Worm (Caenorhabditis elegans) whole organism, L3 larva: ENCODE data around the gene C05D9.4.

Experiments used
- ceh-82 ChIP-seq: fragments of 150-350 bp; optimal IDR thresholded peaks from 2 replicates; lab custom pipeline; 2014; ENCODE audit warnings: missing biosample characterization, missing genetic modification characterization
- lin-15B ChIP-seq: fragments of 150-350 bp; optimal IDR thresholded peaks from 2 replicates; lab custom pipeline; 2014; ENCODE audit warnings: missing biosample characterization, missing genetic modification characterization
- nhr-28 ChIP-seq: fragments of 150-350 bp; optimal IDR thresholded peaks from 2 replicates; lab custom pipeline; 2014; ENCODE audit warnings: missing biosample characterization, missing genetic modification characterization
- nhr-67 ChIP-seq: fragments of 150-350 bp; optimal IDR thresholded peaks from 2 replicates; lab custom pipeline; 2014; ENCODE audit warnings: missing biosample characterization, missing genetic modification characterization
- nhr-76 ChIP-seq: fragments of 150-350 bp; sonication (generic microtip); optimal IDR thresholded peaks from 5 replicates; lab custom pipeline; 2014; ENCODE audit warnings: missing biosample characterization, missing genetic modification characterization
- nhr-77 ChIP-seq: fragments of 150-350 bp; optimal IDR thresholded peaks from 2 replicates; lab custom pipeline; 2014; ENCODE audit warnings: missing biosample characterization, missing genetic modification characterization
- snpc-4 ChIP-seq: fragments of 150-350 bp; optimal IDR thresholded peaks from 2 replicates; lab custom pipeline; 2014; ENCODE audit warnings: missing biosample characterization, missing genetic modification characterization
- tbx-2 ChIP-seq: sonication (generic microtip); optimal IDR thresholded peaks from 2 replicates; lab custom pipeline; 2016; ENCODE audit warnings: mild to moderate bottlenecking, missing genetic modification characterization, missing compliant biosample characterization
- unc-62 ChIP-seq: fragments of 150-350 bp; sonication (generic microtip); optimal IDR thresholded peaks from 4 replicates; lab custom pipeline; 2014; ENCODE audit warnings: missing biosample characterization, missing genetic modification reagents, missing genetic modification characterization
- zag-1 ChIP-seq: fragments of 150-350 bp; optimal IDR thresholded peaks from 2 replicates; lab custom pipeline; 2014; ENCODE audit warnings: missing biosample characterization, missing genetic modification characterization
- ztf-11 ChIP-seq: fragments of 150-350 bp; optimal IDR thresholded peaks from 2 replicates; lab custom pipeline; 2014; ENCODE audit warnings: missing biosample characterization, missing genetic modification characterization

- TF ChIP-seq snpc-4 (tag; lab: Kevin White, UChicago), result no peak
- no peak for TF ChIP-seq ceh-82 (tag; lab: Kevin White, UChicago)
- TF ChIP-seq tbx-2, result no peak
- TF ChIP-seq lin-15B, result no peak
- TF ChIP-seq nhr-76, result no peak
- TF ChIP-seq unc-62, result no peak
- TF ChIP-seq nhr-77, result no peak
- TF ChIP-seq nhr-67 (tag; lab: Kevin White, UChicago), result no peak
- no peak for TF ChIP-seq zag-1
- no peak for TF ChIP-seq nhr-28 (tag; lab: Kevin White, UChicago)
- TF ChIP-seq ztf-11 (tag; lab: Kevin White, UChicago), result no peak
Observed at ce11 chrX:1089676-1090075, 18.2 kb upstream of the C05D9.4 start.
